Fruit fly (Drosophila melanogaster) whole organism, embryonic: ENCODE results near the gene CG46059.

ENCODE experiments used
- Antp ChIP-seq: fragments of 200-800 bp; sonication (Bioruptor generic); optimal IDR thresholded peaks from 3 replicates; lab custom pipeline; 2016; ENCODE audit warnings: missing biosample characterization, missing genetic modification characterization
- Atf-2 ChIP-seq: fragments of 200-800 bp; sonication (Bioruptor generic); optimal IDR thresholded peaks from 2 replicates; lab custom pipeline; 2016; ENCODE audit warnings: missing biosample characterization, missing genetic modification characterization
- CG10321 ChIP-seq: fragments of 200-800 bp; sonication (Bioruptor generic); IDR thresholded peaks from 2 replicates; pipeline ENCODE4 v1.3.6; 2022; ENCODE audit warnings: missing biosample characterization, missing genetic modification characterization
- CG10979 ChIP-seq: fragments of 200-800 bp; sonication (Bioruptor generic); optimal IDR thresholded peaks from 2 replicates; lab custom pipeline; 2018; ENCODE audit warnings: missing biosample characterization, mild to moderate bottlenecking, missing genetic modification characterization, moderate library complexity
- CG12744 ChIP-seq: fragments of 200-800 bp; sonication (Bioruptor generic); optimal IDR thresholded peaks from 2 replicates; lab custom pipeline; 2016; ENCODE audit warnings: missing biosample characterization, missing genetic modification characterization
- CG14014 ChIP-seq: fragments of 200-800 bp; sonication (Bioruptor generic); IDR thresholded peaks from 2 replicates; pipeline ENCODE4 v1.3.6; 2022; ENCODE audit warnings: missing biosample characterization, missing genetic modification characterization
- CG15514 ChIP-seq: fragments of 200-800 bp; sonication (Bioruptor generic); optimal IDR thresholded peaks from 3 replicates; lab custom pipeline; 2017; ENCODE audit warnings: missing biosample characterization, missing genetic modification characterization, mild to moderate bottlenecking, moderate library complexity, missing genetic modification reagents
- CG1602 ChIP-seq: fragments of 200-800 bp; sonication (Bioruptor generic); optimal IDR thresholded peaks from 3 replicates; lab custom pipeline; 2016; ENCODE audit warnings: missing biosample characterization, missing genetic modification characterization
- CG16815 ChIP-seq: fragments of 200-800 bp; sonication (Bioruptor generic); optimal IDR thresholded peaks from 3 replicates; lab custom pipeline; 2017; ENCODE audit warnings: missing biosample characterization, mild to moderate bottlenecking, missing genetic modification characterization
- CG17328 ChIP-seq: fragments of 200-800 bp; sonication (Bioruptor generic); IDR thresholded peaks from 2 replicates; pipeline ENCODE4 v1.3.6; 2022; ENCODE audit warnings: missing biosample characterization, missing genetic modification characterization
- CG34376 ChIP-seq: fragments of 200-800 bp; sonication (Bioruptor generic); optimal IDR thresholded peaks from 2 replicates; lab custom pipeline; 2018; ENCODE audit warnings: missing biosample characterization, mild to moderate bottlenecking, missing genetic modification characterization
- CG4360 ChIP-seq: fragments of 200-800 bp; sonication (Bioruptor generic); IDR thresholded peaks from 2 replicates; pipeline ENCODE4 v1.3.6; 2022; ENCODE audit warnings: missing biosample characterization, missing genetic modification characterization
- CG5953 ChIP-seq: fragments of 200-800 bp; sonication (Bioruptor generic); IDR thresholded peaks from 2 replicates; pipeline ENCODE4 v1.3.6; 2022; ENCODE audit warnings: missing biosample characterization, missing genetic modification characterization
- CG6765 ChIP-seq: fragments of 200-800 bp; sonication (Bioruptor generic); optimal IDR thresholded peaks from 3 replicates; lab custom pipeline; 2017; ENCODE audit warnings: missing biosample characterization, mild to moderate bottlenecking, missing genetic modification characterization
- CG7372 ChIP-seq: fragments of 200-800 bp; sonication (Bioruptor generic); IDR thresholded peaks from 2 replicates; pipeline ENCODE4 v1.3.6; 2022; ENCODE audit warnings: missing biosample characterization, missing genetic modification characterization
- CG7839 ChIP-seq: fragments of 200-800 bp; sonication (Bioruptor generic); optimal IDR thresholded peaks from 3 replicates; lab custom pipeline; 2018; ENCODE audit warnings: missing biosample characterization, mild to moderate bottlenecking, missing genetic modification characterization, moderate library complexity
- CG8281 ChIP-seq: fragments of 200-800 bp; sonication (Bioruptor generic); optimal IDR thresholded peaks from 2 replicates; lab custom pipeline; 2018; ENCODE audit warnings: missing biosample characterization, mild to moderate bottlenecking, missing genetic modification characterization, moderate library complexity
- CG8944 ChIP-seq: fragments of 200-800 bp; sonication (Bioruptor generic); optimal IDR thresholded peaks from 3 replicates; lab custom pipeline; 2016; ENCODE audit warnings: missing biosample characterization, missing genetic modification characterization
- CHES-1-like ChIP-seq: fragments of 200-800 bp; sonication (Bioruptor generic); optimal IDR thresholded peaks from 2 replicates; lab custom pipeline; 2016; ENCODE audit warnings: missing biosample characterization, missing genetic modification characterization
- CrebB ChIP-seq: fragments of 200-800 bp; sonication (Bioruptor generic); optimal IDR thresholded peaks from 3 replicates; lab custom pipeline; 2018; ENCODE audit warnings: missing biosample characterization, mild to moderate bottlenecking, missing genetic modification characterization
- Dref ChIP-seq: fragments of 200-800 bp; sonication (Bioruptor generic); IDR thresholded peaks from 2 replicates; pipeline ENCODE4 v1.3.6; 2022; ENCODE audit warnings: missing biosample characterization, missing genetic modification characterization
- Elba2 ChIP-seq: fragments of 200-800 bp; sonication (Bioruptor generic); optimal IDR thresholded peaks from 3 replicates; lab custom pipeline; 2016; ENCODE audit warnings: missing biosample characterization, missing genetic modification characterization
- HLH3B ChIP-seq: fragments of 200-800 bp; sonication (Bioruptor generic); IDR thresholded peaks from 2 replicates; pipeline ENCODE4 v1.3.6; 2022; ENCODE audit warnings: missing biosample characterization, missing genetic modification characterization
- Hmr ChIP-seq: fragments of 200-800 bp; sonication (Bioruptor generic); optimal IDR thresholded peaks from 3 replicates; lab custom pipeline; 2017; ENCODE audit warnings: mild to moderate bottlenecking, missing biosample characterization, missing genetic modification reagents, missing genetic modification characterization
- Hsf ChIP-seq: fragments of 200-800 bp; sonication (Bioruptor generic); optimal IDR thresholded peaks from 3 replicates; lab custom pipeline; 2016; ENCODE audit warnings: missing biosample characterization, missing genetic modification characterization
- Mrtf ChIP-seq: fragments of 200-800 bp; sonication (Bioruptor generic); IDR thresholded peaks from 3 replicates; pipeline ENCODE4 v1.3.6; 2022; ENCODE audit warnings: missing biosample characterization, missing genetic modification characterization
- Nf-YA ChIP-seq: fragments of 200-800 bp; sonication (Bioruptor generic); IDR thresholded peaks from 2 replicates; pipeline ENCODE4 v1.3.6; 2022; ENCODE audit warnings: missing biosample characterization, missing genetic modification characterization
- Optix ChIP-seq: fragments of 200-800 bp; sonication (Bioruptor generic); IDR thresholded peaks from 3 replicates; pipeline ENCODE4 v1.3.6; 2022; ENCODE audit warnings: missing biosample characterization, missing genetic modification characterization
- Poxn ChIP-seq: fragments of 200-800 bp; sonication (Bioruptor generic); IDR thresholded peaks from 2 replicates; pipeline ENCODE4 v1.3.6; 2022; ENCODE audit warnings: missing biosample characterization, missing genetic modification characterization
- Sox100B ChIP-seq: fragments of 200-800 bp; sonication (Bioruptor generic); optimal IDR thresholded peaks from 3 replicates; lab custom pipeline; 2018; ENCODE audit warnings: missing biosample characterization, mild to moderate bottlenecking, missing genetic modification characterization
- TFAM ChIP-seq: fragments of 200-800 bp; sonication (Bioruptor generic); optimal IDR thresholded peaks from 2 replicates; lab custom pipeline; 2017; ENCODE audit warnings: missing biosample characterization, missing genetic modification characterization, inconsistent platforms
- ab ChIP-seq: fragments of 200-800 bp; sonication (Bioruptor generic); optimal IDR thresholded peaks from 2 replicates; lab custom pipeline; 2016; ENCODE audit warnings: missing biosample characterization, missing genetic modification characterization
- az2 ChIP-seq: fragments of 200-800 bp; sonication (Bioruptor generic); optimal IDR thresholded peaks from 3 replicates; lab custom pipeline; 2016; ENCODE audit warnings: missing biosample characterization, missing genetic modification characterization
- br ChIP-seq: fragments of >200 bp; optimal IDR thresholded peaks from 2 replicates; lab custom pipeline; 2017
- en ChIP-seq: fragments of 200-800 bp; sonication (Bioruptor generic); optimal IDR thresholded peaks from 2 replicates; lab custom pipeline; 2016; ENCODE audit warnings: missing biosample characterization, missing genetic modification characterization
- gfzf ChIP-seq: fragments of 200-800 bp; sonication (Bioruptor generic); optimal IDR thresholded peaks from 2 replicates; lab custom pipeline; 2016; ENCODE audit warnings: missing biosample characterization, mild to moderate bottlenecking, missing genetic modification characterization, moderate library complexity
- grau ChIP-seq: fragments of 200-800 bp; optimal IDR thresholded peaks from 3 replicates; lab custom pipeline; 2019; ENCODE audit warnings: missing biosample characterization, mild to moderate bottlenecking, missing genetic modification characterization, moderate library complexity
- hth ChIP-seq: fragments of >200 bp; optimal IDR thresholded peaks from 2 replicates; lab custom pipeline; 2017; ENCODE audit warnings: inconsistent platforms
- pan ChIP-seq, 4 experiments: fragments of >200 bp in 3 of 4; fragments of 200-800 bp in 1 of 4; sonication (Bioruptor generic) in 1 of 4; optimal IDR thresholded peaks in 3 of 4; IDR thresholded peaks in 1 of 4; 2 replicates each; pipeline versions ENCODE4 v1.3.6 to Lab custom; 2017 to 2022; ENCODE audit warnings: missing biosample characterization in 2 of 4, missing genetic modification characterization in 2 of 4, mixed read lengths in 1 of 4
- pb ChIP-seq: fragments of 200-800 bp; sonication (Bioruptor generic); optimal IDR thresholded peaks from 3 replicates; lab custom pipeline; 2016; ENCODE audit warnings: missing biosample characterization, missing genetic modification characterization
- pzg ChIP-seq: fragments of 200-800 bp; sonication (Bioruptor generic); optimal IDR thresholded peaks from 3 replicates; lab custom pipeline; 2018; ENCODE audit warnings: missing biosample characterization, mild to moderate bottlenecking, missing genetic modification characterization, moderate library complexity
- row ChIP-seq: fragments of 200-800 bp; sonication (Bioruptor generic); IDR thresholded peaks from 3 replicates; pipeline ENCODE4 v1.3.6; 2022; ENCODE audit warnings: missing biosample characterization, missing genetic modification characterization
- run ChIP-seq: fragments of 200-800 bp; sonication (Bioruptor generic); optimal IDR thresholded peaks from 3 replicates; lab custom pipeline; 2018; ENCODE audit warnings: missing biosample characterization, mild to moderate bottlenecking, missing genetic modification characterization
- sna ChIP-seq: fragments of 200-800 bp; sonication (Bioruptor generic); IDR thresholded peaks from 2 replicates; pipeline ENCODE4 v1.3.6; 2022; ENCODE audit warnings: missing biosample characterization, missing genetic modification characterization; ENCODE audit not compliant: partially characterized antibody
- tio ChIP-seq: fragments of 200-800 bp; sonication (Bioruptor generic); optimal IDR thresholded peaks from 2 replicates; lab custom pipeline; 2017; ENCODE audit warnings: missing biosample characterization, missing genetic modification characterization, inconsistent platforms
- ttk ChIP-seq: fragments of 200-800 bp; sonication (Bioruptor generic); IDR thresholded peaks from 2 replicates; pipeline ENCODE4 v2.1.2; 2022; ENCODE audit warnings: missing biosample characterization, missing genetic modification characterization
- vnd ChIP-seq: fragments of 200-800 bp; sonication (Bioruptor generic); IDR thresholded peaks from 3 replicates; pipeline ENCODE4 v1.3.6; 2022; ENCODE audit warnings: missing biosample characterization, missing genetic modification characterization; ENCODE audit not compliant: partially characterized antibody
- zen ChIP-seq: fragments of 200-800 bp; sonication (Bioruptor generic); optimal IDR thresholded peaks from 3 replicates; lab custom pipeline; 2018; ENCODE audit warnings: missing biosample characterization, mild to moderate bottlenecking, missing genetic modification characterization, moderate library complexity
- zfh1 ChIP-seq: fragments of 200-800 bp; sonication (Bioruptor generic); IDR thresholded peaks from 3 replicates; pipeline ENCODE4 v1.3.6; 2022; ENCODE audit warnings: missing biosample characterization, missing genetic modification characterization

The CG46059 gene

dm6 chr2L:19225984-19226914 is 42.7 kb upstream of the CG46059 start (continued):
- TF ChIP-seq run (tag; lab: Kevin White, UChicago) (peak; percentile 23), CG10321 (GFP tag; lab: Robert Waterston, UW) (no peak), pan (optimal IDR thresholded peaks at IDR 0.05; lab: Kevin White, UChicago) (peak in 1 of 2 experiments; percentile 65), pan (GFP tag; optimal IDR thresholded peaks at IDR 0.05 in 1 of 2, IDR thresholded peaks at IDR 0.05 in 1 of 2) (peak; percentile 42 to 46), Nf-YA (GFP tag; lab: Robert Waterston, UW) (peak; percentile 47; the same call in 1 of the 2 replicates), Elba2 (GFP tag; lab: Kevin White, UChicago) (no peak), HLH3B (GFP tag; lab: Robert Waterston, UW) (peak; percentile 71), Hmr (GFP tag; lab: Kevin White, UChicago) (peak; percentile 13), CG16815 (GFP tag; lab: Kevin White, UChicago) (peak; percentile 84), vnd (GFP tag; lab: Robert Waterston, UW) (no peak), Sox100B (GFP tag; lab: Kevin White, UChicago) (peak; percentile 60), CG15514 (GFP tag; lab: Kevin White, UChicago) (no peak), CG4360 (GFP tag; lab: Robert Waterston, UW) (peak; percentile 50; the same call in 1 of the 2 replicates), CG1602 (GFP tag; lab: Kevin White, UChicago) (peak; percentile 85), CrebB (peak; percentile 46), hth (no peak), Poxn (GFP tag; lab: Robert Waterston, UW) (no peak), CG14014 (no peak), CG7372 (GFP tag; lab: Robert Waterston, UW) (no peak), CG8944 (GFP tag; lab: Kevin White, UChicago) (peak; percentile 79), CG6765 (no peak), CG12744 (peak; percentile 31), TFAM (GFP tag; lab: Kevin White, UChicago) (no peak), grau (tag; lab: Kevin White, UChicago) (peak; percentile 78), zen (tag; lab: Kevin White, UChicago) (peak; percentile 74), Antp (peak; percentile 72), tio (peak; percentile 82), CG34376 (GFP tag; lab: Kevin White, UChicago) (no peak), CG10979 (tag; lab: Kevin White, UChicago) (peak; percentile 91), gfzf (GFP tag; lab: Kevin White, UChicago) (no peak), Optix (GFP tag; lab: Robert Waterston, UW) (peak; percentile 79), CG5953 (GFP tag; lab: Robert Waterston, UW) (peak; percentile 62; the same call in 1 of the 2 replicates), CG8281 (no peak), Atf-2 (GFP tag; lab: Kevin White, UChicago) (peak; percentile 77), Mrtf (peak; percentile 68; the same call in 2 of the 3 replicates), ttk (GFP tag; lab: Robert Waterston, UW) (peak; percentile 85), CHES-1-like (GFP tag; lab: Kevin White, UChicago) (peak; percentile 25), sna (GFP tag; lab: Robert Waterston, UW) (no peak), CG17328 (GFP tag; lab: Robert Waterston, UW) (peak; percentile 86), Dref (GFP tag; lab: Robert Waterston, UW) (no peak), az2 (GFP tag; lab: Kevin White, UChicago) (peak; percentile 88), row (GFP tag; lab: Robert Waterston, UW) (peak; percentile 88), pb (GFP tag; lab: Kevin White, UChicago) (peak; percentile 51), Hsf (peak; percentile 82), en (peak; percentile 77), pzg (GFP tag; lab: Kevin White, UChicago) (no peak), ab (peak; percentile 6), br (lab: Kevin White, UChicago) (no peak), CG7839 (tag; lab: Kevin White, UChicago) (peak; percentile 86), zfh1 (peak; percentile 89)
